Fruit fly (Drosophila melanogaster) whole organism, prepupa: ENCODE measurements around the gene CG13901.
A peak's percentile ranks its signal among the peaks of the same experiment; 100 is the strongest.

Experiments used
- CG10631 ChIP-seq: fragments of 200-800 bp; sonication (Bioruptor generic); optimal IDR thresholded peaks from 2 replicates; lab custom pipeline; 2016; ENCODE audit warnings: missing biosample characterization, missing genetic modification characterization
- CG10669 ChIP-seq: fragments of 200-800 bp; sonication (Bioruptor generic); optimal IDR thresholded peaks from 3 replicates; lab custom pipeline; 2018; ENCODE audit warnings: missing biosample characterization, mild to moderate bottlenecking, missing genetic modification characterization, moderate library complexity
- CG11294 ChIP-seq: fragments of 200-800 bp; sonication (Bioruptor generic); IDR thresholded peaks from 2 replicates; pipeline ENCODE4 v1.3.6; 2022; ENCODE audit warnings: missing biosample characterization, missing genetic modification characterization
- CG11762 ChIP-seq: fragments of 200-800 bp; sonication (Bioruptor generic); optimal IDR thresholded peaks from 3 replicates; lab custom pipeline; 2016; ENCODE audit warnings: missing biosample characterization, missing genetic modification characterization; ENCODE audit not compliant: insufficient read depth
- CG11902 ChIP-seq: fragments of 200-800 bp; sonication (Bioruptor generic); optimal IDR thresholded peaks from 3 replicates; lab custom pipeline; 2016; ENCODE audit warnings: missing biosample characterization, missing genetic modification characterization
- CG15336 ChIP-seq: fragments of 200-800 bp; sonication (Bioruptor generic); IDR thresholded peaks from 2 replicates; pipeline ENCODE4 v1.3.6; 2022; ENCODE audit warnings: missing biosample characterization, missing genetic modification characterization
- CG16779 ChIP-seq: fragments of 200-800 bp; sonication (Bioruptor generic); optimal IDR thresholded peaks from 3 replicates; lab custom pipeline; 2017; ENCODE audit warnings: missing biosample characterization, mild to moderate bottlenecking, missing genetic modification characterization
- CG32006 ChIP-seq: fragments of 200-800 bp; sonication (Bioruptor generic); optimal IDR thresholded peaks from 3 replicates; lab custom pipeline; 2017; ENCODE audit warnings: missing biosample characterization, mild to moderate bottlenecking, missing genetic modification characterization
- CG34406 ChIP-seq: fragments of 200-800 bp; sonication (Bioruptor generic); optimal IDR thresholded peaks from 3 replicates; lab custom pipeline; 2016; ENCODE audit warnings: missing biosample characterization, missing genetic modification characterization
- CG3919 ChIP-seq: fragments of 200-800 bp; sonication (Bioruptor generic); optimal IDR thresholded peaks from 3 replicates; lab custom pipeline; 2016; ENCODE audit warnings: missing biosample characterization, missing genetic modification characterization
- CG4318 ChIP-seq: fragments of 200-800 bp; sonication (Bioruptor generic); optimal IDR thresholded peaks from 3 replicates; lab custom pipeline; 2017; ENCODE audit warnings: missing biosample characterization, mild to moderate bottlenecking, missing genetic modification characterization
- CG6163 ChIP-seq: fragments of 200-800 bp; sonication (Bioruptor generic); IDR thresholded peaks from 3 replicates; pipeline ENCODE4 v1.3.6; 2022; ENCODE audit warnings: missing biosample characterization, missing genetic modification characterization
- CG6276 ChIP-seq: fragments of 200-800 bp; sonication (Bioruptor generic); optimal IDR thresholded peaks from 2 replicates; lab custom pipeline; 2017; ENCODE audit warnings: missing biosample characterization, mild to moderate bottlenecking, missing genetic modification characterization
- CG6792 ChIP-seq: fragments of 200-800 bp; sonication (Bioruptor generic); optimal IDR thresholded peaks from 3 replicates; lab custom pipeline; 2016; ENCODE audit warnings: missing biosample characterization, missing genetic modification characterization
- CG6808 ChIP-seq: fragments of 200-800 bp; sonication (Bioruptor generic); optimal IDR thresholded peaks from 3 replicates; lab custom pipeline; 2017; ENCODE audit warnings: missing biosample characterization, missing genetic modification characterization, mild to moderate bottlenecking, moderate library complexity, missing genetic modification reagents
- CG6854 ChIP-seq: fragments of 200-800 bp; sonication (Bioruptor generic); optimal IDR thresholded peaks from 2 replicates; lab custom pipeline; 2017; ENCODE audit warnings: missing biosample characterization, mild to moderate bottlenecking, missing genetic modification characterization
- CG7368 ChIP-seq: fragments of 200-800 bp; sonication (Bioruptor generic); optimal IDR thresholded peaks from 3 replicates; lab custom pipeline; 2016; ENCODE audit warnings: missing biosample characterization, missing genetic modification characterization
- CG8119 ChIP-seq: fragments of 200-800 bp; sonication (Bioruptor generic); IDR thresholded peaks from 3 replicates; pipeline ENCODE4 v1.3.6; 2022; ENCODE audit warnings: missing biosample characterization, missing genetic modification characterization
- CG8319 ChIP-seq: fragments of 200-800 bp; sonication (Bioruptor generic); optimal IDR thresholded peaks from 3 replicates; lab custom pipeline; 2016; ENCODE audit warnings: missing biosample characterization, missing genetic modification characterization
- CG8632 ChIP-seq: fragments of 200-800 bp; sonication (Bioruptor generic); optimal IDR thresholded peaks from 3 replicates; lab custom pipeline; 2016; ENCODE audit warnings: missing biosample characterization, missing genetic modification characterization
- CG9139 ChIP-seq: fragments of 200-800 bp; sonication (Bioruptor generic); optimal IDR thresholded peaks from 3 replicates; lab custom pipeline; 2017; ENCODE audit warnings: missing biosample characterization, mild to moderate bottlenecking, missing genetic modification characterization
- Eip75B ChIP-seq: fragments of 200-800 bp; sonication (Bioruptor generic); optimal IDR thresholded peaks from 3 replicates; lab custom pipeline; 2016; ENCODE audit warnings: missing biosample characterization, missing genetic modification characterization
- Eip78C ChIP-seq: fragments of 200-800 bp; sonication (Bioruptor generic); peaks from one replicate; lab custom pipeline; 2016; ENCODE audit warnings: missing biosample characterization, missing genetic modification characterization
- Ets21C ChIP-seq: fragments of 200-800 bp; sonication (Bioruptor generic); optimal IDR thresholded peaks from 3 replicates; lab custom pipeline; 2016; ENCODE audit warnings: missing biosample characterization, missing genetic modification characterization
- Hr38 ChIP-seq: sonication (Bioruptor generic); optimal IDR thresholded peaks from 2 replicates; lab custom pipeline; 2016; ENCODE audit warnings: missing biosample characterization, missing genetic modification characterization
- Hr4 ChIP-seq: fragments of 200-800 bp; sonication (Bioruptor generic); optimal IDR thresholded peaks from 3 replicates; lab custom pipeline; 2016; ENCODE audit warnings: missing biosample characterization, missing genetic modification characterization
- Lpt ChIP-seq: fragments of 200-800 bp; sonication (Bioruptor generic); optimal IDR thresholded peaks from 3 replicates; lab custom pipeline; 2016; ENCODE audit warnings: missing biosample characterization, missing genetic modification characterization
- Met ChIP-seq: fragments of 200-800 bp; sonication (Bioruptor generic); optimal IDR thresholded peaks from 3 replicates; lab custom pipeline; 2016; ENCODE audit warnings: missing biosample characterization, missing genetic modification characterization
- OdsH ChIP-seq: fragments of 200-800 bp; sonication (Bioruptor generic); optimal IDR thresholded peaks from 3 replicates; lab custom pipeline; 2016; ENCODE audit warnings: missing biosample characterization, missing genetic modification characterization
- Smox ChIP-seq: fragments of 200-800 bp; sonication (Bioruptor generic); optimal IDR thresholded peaks from 3 replicates; lab custom pipeline; 2016; ENCODE audit warnings: missing biosample characterization, missing genetic modification characterization
- Sox102F ChIP-seq: fragments of 200-800 bp; sonication (Bioruptor generic); optimal IDR thresholded peaks from 2 replicates; lab custom pipeline; 2016; ENCODE audit warnings: missing biosample characterization, mild to moderate bottlenecking, missing genetic modification characterization
- Sox14 ChIP-seq: fragments of 200-800 bp; sonication (Bioruptor generic); optimal IDR thresholded peaks from 3 replicates; lab custom pipeline; 2016; ENCODE audit warnings: missing biosample characterization, missing genetic modification characterization
- Sox15 ChIP-seq: fragments of 200-800 bp; sonication (Bioruptor generic); optimal IDR thresholded peaks from 3 replicates; lab custom pipeline; 2016; ENCODE audit warnings: missing biosample characterization, missing genetic modification characterization
- cyc ChIP-seq: fragments of 200-800 bp; sonication (Bioruptor generic); optimal IDR thresholded peaks from 3 replicates; lab custom pipeline; 2016; ENCODE audit warnings: missing biosample characterization, missing genetic modification characterization
- dac ChIP-seq: fragments of 200-800 bp; sonication (Bioruptor generic); optimal IDR thresholded peaks from 2 replicates; lab custom pipeline; 2017; ENCODE audit warnings: missing biosample characterization, mild to moderate bottlenecking, missing genetic modification characterization
- dsx ChIP-seq: fragments of 200-800 bp; optimal IDR thresholded peaks from 3 replicates; lab custom pipeline; 2019; ENCODE audit warnings: missing biosample characterization, mild to moderate bottlenecking, missing genetic modification characterization, moderate library complexity; ENCODE audit not compliant: poor library complexity, severe bottlenecking
- eg ChIP-seq: fragments of 200-800 bp; sonication (Bioruptor generic); IDR thresholded peaks from 3 replicates; pipeline ENCODE4 v1.3.6; 2022; ENCODE audit warnings: missing biosample characterization, missing genetic modification characterization
- esn ChIP-seq: fragments of 200-800 bp; sonication (Bioruptor generic); optimal IDR thresholded peaks from 2 replicates; lab custom pipeline; 2016; ENCODE audit warnings: missing biosample characterization, mild to moderate bottlenecking, missing genetic modification characterization, moderate library complexity
- fd59A ChIP-seq: fragments of 200-800 bp; sonication (Bioruptor generic); optimal IDR thresholded peaks from 2 replicates; lab custom pipeline; 2017; ENCODE audit warnings: missing biosample characterization, mild to moderate bottlenecking, missing genetic modification characterization, missing genetic modification reagents
- fd85E ChIP-seq: fragments of 200-800 bp; sonication (Bioruptor generic); optimal IDR thresholded peaks from 3 replicates; lab custom pipeline; 2016; ENCODE audit warnings: missing biosample characterization, missing genetic modification characterization
- fkh ChIP-seq: fragments of 200-800 bp; sonication (Bioruptor generic); optimal IDR thresholded peaks from 3 replicates; lab custom pipeline; 2017; ENCODE audit warnings: missing biosample characterization, mild to moderate bottlenecking, missing genetic modification characterization, moderate library complexity
- lz ChIP-seq: fragments of 200-800 bp; sonication (Bioruptor generic); optimal IDR thresholded peaks from 3 replicates; lab custom pipeline; 2016; ENCODE audit warnings: missing biosample characterization, missing genetic modification characterization
- net ChIP-seq: fragments of 200-800 bp; sonication (Bioruptor generic); optimal IDR thresholded peaks from 3 replicates; lab custom pipeline; 2016; ENCODE audit warnings: missing biosample characterization, missing genetic modification characterization
- salr ChIP-seq, 2 experiments: fragments of 200-800 bp; sonication (Bioruptor generic); optimal IDR thresholded peaks; 3 replicates each; lab custom pipeline; 2016 to 2018; ENCODE audit warnings: missing biosample characterization in 2 of 2, missing genetic modification characterization in 2 of 2, mild to moderate bottlenecking in 1 of 2
- ss ChIP-seq, 2 experiments: fragments of 200-800 bp; sonication (Bioruptor generic); optimal IDR thresholded peaks; 2 replicates in 1 of 2; 3 replicates in 1 of 2; lab custom pipeline; 2017 to 2018; ENCODE audit warnings: mild to moderate bottlenecking in 2 of 2, missing biosample characterization in 2 of 2, missing genetic modification characterization in 2 of 2, moderate library complexity in 1 of 2
- svp ChIP-seq: fragments of 200-800 bp; sonication (Bioruptor generic); peaks from one replicate; lab custom pipeline; 2016; ENCODE audit warnings: missing biosample characterization, missing genetic modification characterization
- topi ChIP-seq: fragments of 200-800 bp; sonication (Bioruptor generic); optimal IDR thresholded peaks from 3 replicates; lab custom pipeline; 2016; ENCODE audit warnings: missing biosample characterization, missing genetic modification characterization
- vri ChIP-seq: fragments of 200-800 bp; sonication (Bioruptor generic); optimal IDR thresholded peaks from 3 replicates; lab custom pipeline; 2016; ENCODE audit warnings: missing biosample characterization, mild to moderate bottlenecking, missing genetic modification characterization

The CG13901 gene

dm6 chr3L:820332-820731, 17.3 kb downstream of the CG13901 start (continued):
- TF ChIP-seq Hr4 (peak; percentile 66), Eip78C (GFP tag; lab: Kevin White, UChicago) (peak; percentile 95), Sox14 (GFP tag; lab: Kevin White, UChicago) (peak; percentile 71), CG11294 (GFP tag; lab: Robert Waterston, UW) (peak; percentile 79), esn (peak; percentile 87), CG9139 (GFP tag; lab: Kevin White, UChicago) (peak; percentile 81), CG6854 (GFP tag; lab: Kevin White, UChicago) (peak; percentile 70), CG6276 (GFP tag; lab: Kevin White, UChicago) (peak; percentile 76)

- TF ChIP-seq fd85E (GFP tag; lab: Kevin White, UChicago) (no peak), ss (GFP tag; optimal IDR thresholded peaks at IDR 0.05; lab: Kevin White, UChicago) (no peak), CG3919 (peak; percentile 66), Hr38 (GFP tag; lab: Kevin White, UChicago) (no peak), Met (peak; percentile 77), CG11902 (GFP tag; lab: Kevin White, UChicago) (peak; percentile 69), Hr4 (peak; percentile 22), vri (peak; percentile 36), CG6276 (GFP tag; lab: Kevin White, UChicago) (peak; percentile 2), dac (GFP tag; lab: Kevin White, UChicago) (no peak), lz (GFP tag; lab: Kevin White, UChicago) (peak; percentile 77), CG6854 (GFP tag; lab: Kevin White, UChicago) (no peak), Eip75B (peak; percentile 33), Eip78C (GFP tag; lab: Kevin White, UChicago) (peak; percentile 89), OdsH (peak; percentile 60), salr (GFP tag; optimal IDR thresholded peaks at IDR 0.05; lab: Kevin White, UChicago) (no peak), dsx (GFP tag; lab: Kevin White, UChicago) (no peak), CG16779 (tag; lab: Kevin White, UChicago) (no peak), cyc (GFP tag; lab: Kevin White, UChicago) (peak; percentile 73), CG10631 (GFP tag; lab: Kevin White, UChicago) (peak; percentile 23), CG4318 (peak; percentile 0), Ets21C (GFP tag; lab: Kevin White, UChicago) (peak; percentile 67), CG8319 (GFP tag; lab: Kevin White, UChicago) (peak; percentile 49), eg (GFP tag; lab: Robert Waterston, UW) (peak; percentile 62; the same call in 2 of the 3 replicates), CG6808 (GFP tag; lab: Kevin White, UChicago) (no peak), Sox14 (GFP tag; lab: Kevin White, UChicago) (peak; percentile 57), topi (GFP tag; lab: Kevin White, UChicago) (peak; percentile 79), svp (peak; percentile 90), CG32006 (peak; percentile 13), Sox102F (peak; percentile 71), CG34406 (GFP tag; lab: Kevin White, UChicago) (peak; percentile 60), CG10669 (GFP tag; lab: Kevin White, UChicago) (peak; percentile 7), fd59A (GFP tag; lab: Kevin White, UChicago) (no peak), CG11294 (GFP tag; lab: Robert Waterston, UW) (0 out of 2 replicates have a peak, but pooled peaks have one; percentile 6), CG6792 (peak; percentile 58), CG11762 (GFP tag; lab: Kevin White, UChicago) (peak; percentile 10), net (GFP tag; lab: Kevin White, UChicago) (peak; percentile 26), CG15336 (GFP tag; lab: Robert Waterston, UW) (peak; percentile 25; the same call in 1 of the 2 replicates), fkh (GFP tag; lab: Kevin White, UChicago) (no peak), Sox15 (peak; percentile 55), CG7368 (peak; percentile 42), esn (peak; percentile 73), Lpt (GFP tag; lab: Kevin White, UChicago) (no peak), Smox (peak; percentile 69), CG6163 (GFP tag; lab: Robert Waterston, UW) (peak; percentile 73), CG8632 (peak; percentile 24), CG8119 (peak; percentile 39; the same call in 1 of the 3 replicates)
These were observed 18.2 kb downstream of the CG13901 start for dm6 chr3L:819297-819886.
